Worm (Caenorhabditis elegans) whole organism, young adult: ENCODE data around the gene lrpc-1.

Experiments used
- chd-7 ChIP-seq: sonication (generic microtip); optimal IDR thresholded peaks from 2 replicates; lab custom pipeline; 2016; ENCODE audit warnings: mild to moderate bottlenecking, missing genetic modification characterization, moderate library complexity, missing compliant biosample characterization
- hlh-26 ChIP-seq: fragments of 200-800 bp; sonication (Bioruptor generic); conservative IDR thresholded peaks from 2 replicates; pipeline ENCODE4 v1.3.6; 2022; ENCODE audit warnings: missing genetic modification reagents, missing genetic modification characterization, missing compliant biosample characterization
- lin-35 ChIP-seq, 3 experiments: fragments of 150-350 bp in 2 of 3; sonication (generic microtip) in 1 of 3; optimal IDR thresholded peaks; 2 replicates each; lab custom pipeline; 2014 to 2018; ENCODE audit warnings: missing biosample characterization in 3 of 3, missing genetic modification characterization in 3 of 3, missing genetic modification reagents in 3 of 3
- pha-4 ChIP-seq: fragments of 150-350 bp; sonication (generic microtip); optimal IDR thresholded peaks from 2 replicates; lab custom pipeline; 2014; ENCODE audit warnings: missing biosample characterization, missing genetic modification reagents, missing genetic modification characterization
- xnd-1 ChIP-seq: sonication (generic microtip); optimal IDR thresholded peaks from 2 replicates; lab custom pipeline; 2016; ENCODE audit warnings: missing genotype, missing genetic modification reagents, missing genetic modification characterization, missing compliant biosample characterization

- TF ChIP-seq lin-35 (GFP tag; optimal IDR thresholded peaks at IDR 0.05; lab: Kevin White, UChicago) (peak in 2 of 3 experiments; percentile 60 to 73), pha-4 (tag; lab: Kevin White, UChicago) (no peak), xnd-1 (tag; lab: Kevin White, UChicago) (no peak), chd-7 (tag; lab: Kevin White, UChicago) (no peak), hlh-26 (GFP tag; lab: Robert Waterston, UW) (no peak)
These were observed 16.5 kb downstream of the lrpc-1 start, which contains the start of gene zhit-1 for ce11 chrV:5596391-5597030.
